Worm (Caenorhabditis elegans): ENCODE results near the gene srw-9.

ce11 chrIII:12750831-12751230, 6.6 kb upstream of the srw-9 start, which contains the start of the genes irld-60 and irld-20:
- TF ChIP-seq gmeb-1 (tag; optimal IDR thresholded peaks at IDR 0.05) (no peak), lin-13 (GFP tag; optimal IDR thresholded peaks at IDR 0.05) (no peak), ama-1 (optimal IDR thresholded peaks at IDR 0.05) (no peak), nhr-23 (tag; optimal IDR thresholded peaks at IDR 0.05) (no peak), ztf-11 (tag; optimal IDR thresholded peaks at IDR 0.05) (no peak)

Measured in whole organism, L2 larva.